Worm (Caenorhabditis elegans): Measurements from ENCODE around the gene W08F4.3.

ce11 chrII:627205-627604, 46.8 kb downstream of the W08F4.3 start, which contains the start of gene arrd-1:
- TF ChIP-seq snpc-4 (tag; optimal IDR thresholded peaks at IDR 0.05): no peak
- TF ChIP-seq alr-1 (tag; optimal IDR thresholded peaks at IDR 0.05): no peak
- TF ChIP-seq lsy-2 (tag; optimal IDR thresholded peaks at IDR 0.05): no peak
- TF ChIP-seq egl-27 (tag; optimal IDR thresholded peaks at IDR 0.05): no peak
- no peak for TF ChIP-seq F13H6.1 (tag; optimal IDR thresholded peaks at IDR 0.05)
- TF ChIP-seq unc-62 (GFP tag; optimal IDR thresholded peaks at IDR 0.05): no peak
- no peak for TF ChIP-seq unc-39 (tag; optimal IDR thresholded peaks at IDR 0.05)
- TF ChIP-seq nhr-23 (tag; optimal IDR thresholded peaks at IDR 0.05): no peak
- TF ChIP-seq ceh-82 (tag; optimal IDR thresholded peaks at IDR 0.05): no peak
